Fruit fly (Drosophila melanogaster) whole organism, embryonic: Measurements from ENCODE around the gene CG7058.

Source experiments
- CG12299 ChIP-seq: fragments of 200-800 bp; sonication (Bioruptor generic); optimal IDR thresholded peaks from 2 replicates; lab custom pipeline; 2018; ENCODE audit warnings: missing biosample characterization, mild to moderate bottlenecking, missing genetic modification characterization
- CG1233 ChIP-seq: fragments of 200-800 bp; sonication (Bioruptor generic); optimal IDR thresholded peaks from 4 replicates; lab custom pipeline; 2018; ENCODE audit warnings: missing biosample characterization, mild to moderate bottlenecking, missing genetic modification characterization
- CG14441 ChIP-seq: fragments of 200-800 bp; sonication (Bioruptor generic); IDR thresholded peaks from 2 replicates; pipeline ENCODE4 v1.3.6; 2022; ENCODE audit warnings: missing biosample characterization, missing genetic modification characterization
- CG1529 ChIP-seq: fragments of 200-800 bp; sonication (Bioruptor generic); optimal IDR thresholded peaks from 3 replicates; lab custom pipeline; 2018; ENCODE audit warnings: missing biosample characterization, missing genetic modification characterization
- CG2116 ChIP-seq: fragments of 200-800 bp; sonication (Bioruptor generic); optimal IDR thresholded peaks from 3 replicates; lab custom pipeline; 2018; ENCODE audit warnings: missing biosample characterization, mild to moderate bottlenecking, missing genetic modification characterization
- CG3847 ChIP-seq: fragments of 200-800 bp; sonication (Bioruptor generic); IDR thresholded peaks from 2 replicates; pipeline ENCODE4 v1.3.6; 2022; ENCODE audit warnings: missing biosample characterization, missing genetic modification characterization
- CG4854 ChIP-seq: fragments of 200-800 bp; sonication (Bioruptor generic); optimal IDR thresholded peaks from 2 replicates; lab custom pipeline; 2016; ENCODE audit warnings: missing biosample characterization, missing genetic modification characterization, inconsistent platforms
- CG7372 ChIP-seq: fragments of 200-800 bp; sonication (Bioruptor generic); IDR thresholded peaks from 2 replicates; pipeline ENCODE4 v1.3.6; 2022; ENCODE audit warnings: missing biosample characterization, missing genetic modification characterization
- CG7745 ChIP-seq: fragments of 200-800 bp; sonication (Bioruptor generic); optimal IDR thresholded peaks from 2 replicates; lab custom pipeline; 2018; ENCODE audit warnings: missing biosample characterization, mild to moderate bottlenecking, missing genetic modification characterization, moderate library complexity
- CG9609 ChIP-seq: fragments of 200-800 bp; sonication (Bioruptor generic); optimal IDR thresholded peaks from 3 replicates; lab custom pipeline; 2016; ENCODE audit warnings: missing biosample characterization, missing genetic modification characterization
- CoRest ChIP-seq: fragments of 200-800 bp; sonication (Bioruptor generic); optimal IDR thresholded peaks from 3 replicates; lab custom pipeline; 2018; ENCODE audit warnings: missing biosample characterization, mild to moderate bottlenecking, missing genetic modification characterization, moderate library complexity
- Deaf1 ChIP-seq: fragments of 200-800 bp; optimal IDR thresholded peaks from 3 replicates; lab custom pipeline; 2019; ENCODE audit warnings: missing biosample characterization, mild to moderate bottlenecking, missing genetic modification characterization, moderate library complexity
- Dip2 ChIP-seq: fragments of 200-800 bp; sonication (Bioruptor generic); IDR thresholded peaks from 2 replicates; pipeline ENCODE4 v1.3.6; 2022; ENCODE audit warnings: missing biosample characterization, missing genetic modification characterization
- Dp ChIP-seq: fragments of 200-800 bp; sonication (Bioruptor generic); optimal IDR thresholded peaks from 2 replicates; lab custom pipeline; 2018; ENCODE audit warnings: missing biosample characterization, mild to moderate bottlenecking, missing genetic modification characterization, moderate library complexity
- H15 ChIP-seq: fragments of 200-800 bp; sonication (Bioruptor generic); IDR thresholded peaks from 3 replicates; pipeline ENCODE4 v1.3.6; 2022; ENCODE audit warnings: missing biosample characterization, missing genetic modification characterization
- HLHmδ ChIP-seq: fragments of 200-800 bp; sonication (Bioruptor generic); optimal IDR thresholded peaks from 2 replicates; lab custom pipeline; 2018; ENCODE audit warnings: missing biosample characterization, mild to moderate bottlenecking, missing genetic modification characterization, moderate library complexity
- Hey ChIP-seq: fragments of 200-800 bp; sonication (Bioruptor generic); optimal IDR thresholded peaks from 3 replicates; lab custom pipeline; 2018; ENCODE audit warnings: missing biosample characterization, mild to moderate bottlenecking, missing genetic modification characterization
- Hr51 ChIP-seq, 2 experiments: fragments of 200-800 bp; sonication (Bioruptor generic); optimal IDR thresholded peaks; 2 replicates in 1 of 2; 3 replicates in 1 of 2; lab custom pipeline; 2016 to 2018; ENCODE audit warnings: missing biosample characterization in 2 of 2, missing genetic modification characterization in 2 of 2, mild to moderate bottlenecking in 1 of 2, moderate library complexity in 1 of 2
- Kr ChIP-seq: fragments of 200-800 bp; sonication (Bioruptor generic); optimal IDR thresholded peaks from 2 replicates; lab custom pipeline; 2017; ENCODE audit warnings: missing biosample characterization, mild to moderate bottlenecking, missing genetic modification characterization
- MBD-R2 ChIP-seq: fragments of 200-800 bp; sonication (Bioruptor generic); IDR thresholded peaks from 2 replicates; pipeline ENCODE4 v1.3.6; 2022; ENCODE audit warnings: missing biosample characterization, missing genetic modification characterization
- Med ChIP-seq: fragments of 200-800 bp; sonication (Bioruptor generic); peaks from one replicate; lab custom pipeline; 2016; ENCODE audit warnings: missing biosample characterization, missing genetic modification characterization, mild to moderate bottlenecking, inconsistent platforms, moderate library complexity
- Nf-YB ChIP-seq: fragments of 200-800 bp; sonication (Bioruptor generic); optimal IDR thresholded peaks from 3 replicates; lab custom pipeline; 2019; ENCODE audit warnings: missing biosample characterization, mild to moderate bottlenecking, missing genetic modification characterization, moderate library complexity
- Six4 ChIP-seq: fragments of 200-800 bp; sonication (Bioruptor generic); optimal IDR thresholded peaks from 2 replicates; lab custom pipeline; 2016; ENCODE audit warnings: missing biosample characterization, missing genetic modification characterization
- Sry-δ ChIP-seq: fragments of 200-800 bp; sonication (Bioruptor generic); optimal IDR thresholded peaks from 2 replicates; lab custom pipeline; 2016; ENCODE audit warnings: missing biosample characterization, missing genetic modification characterization
- az2 ChIP-seq: fragments of 200-800 bp; sonication (Bioruptor generic); optimal IDR thresholded peaks from 3 replicates; lab custom pipeline; 2016; ENCODE audit warnings: missing biosample characterization, missing genetic modification characterization
- dysf ChIP-seq: fragments of 200-800 bp; sonication (Bioruptor generic); IDR thresholded peaks from 3 replicates; pipeline ENCODE4 v1.3.6; 2022; ENCODE audit warnings: missing biosample characterization, missing genetic modification characterization
- ewg ChIP-seq: fragments of 200-800 bp; sonication (Bioruptor generic); optimal IDR thresholded peaks from 3 replicates; lab custom pipeline; 2017; ENCODE audit warnings: mild to moderate bottlenecking, missing biosample characterization, missing genetic modification reagents, missing genetic modification characterization
- fu2 ChIP-seq: fragments of 200-800 bp; sonication (Bioruptor generic); optimal IDR thresholded peaks from 2 replicates; lab custom pipeline; 2016; ENCODE audit warnings: missing biosample characterization, missing genetic modification characterization
- gcm ChIP-seq: fragments of 200-800 bp; sonication (Bioruptor generic); optimal IDR thresholded peaks from 2 replicates; lab custom pipeline; 2019; ENCODE audit warnings: missing biosample characterization, mild to moderate bottlenecking, missing genetic modification characterization, moderate library complexity
- jumu ChIP-seq: fragments of 200-800 bp; sonication (Bioruptor generic); optimal IDR thresholded peaks from 3 replicates; lab custom pipeline; 2016; ENCODE audit warnings: missing biosample characterization, missing genetic modification characterization
- maf-S ChIP-seq: fragments of 200-800 bp; sonication (Bioruptor generic); optimal IDR thresholded peaks from 2 replicates; lab custom pipeline; 2016; ENCODE audit warnings: missing biosample characterization, missing genetic modification characterization
- mirr ChIP-seq: fragments of 200-800 bp; sonication (Bioruptor generic); optimal IDR thresholded peaks from 3 replicates; lab custom pipeline; 2018; ENCODE audit warnings: missing biosample characterization, mild to moderate bottlenecking, missing genetic modification characterization
- onecut ChIP-seq: fragments of 200-800 bp; sonication (Bioruptor generic); IDR thresholded peaks from 2 replicates; pipeline ENCODE4 v1.3.6; 2022; ENCODE audit warnings: missing biosample characterization, missing genetic modification characterization
- pum ChIP-seq: fragments of 200-800 bp; sonication (Bioruptor generic); optimal IDR thresholded peaks from 2 replicates; lab custom pipeline; 2016; ENCODE audit warnings: missing biosample characterization, missing genetic modification characterization
- repo ChIP-seq: fragments of 200-800 bp; sonication (Bioruptor generic); optimal IDR thresholded peaks from 2 replicates; lab custom pipeline; 2016; ENCODE audit warnings: missing biosample characterization, missing genetic modification characterization
- shn ChIP-seq: fragments of 200-800 bp; sonication (Bioruptor generic); optimal IDR thresholded peaks from 3 replicates; lab custom pipeline; 2016; ENCODE audit warnings: missing biosample characterization, missing genetic modification characterization
- sob ChIP-seq: fragments of 200-800 bp; sonication (Bioruptor generic); IDR thresholded peaks from 2 replicates; pipeline ENCODE4 v1.3.6; 2022; ENCODE audit warnings: missing biosample characterization, missing genetic modification characterization
- tap ChIP-seq: fragments of 200-800 bp; optimal IDR thresholded peaks from 3 replicates; lab custom pipeline; 2019; ENCODE audit warnings: missing biosample characterization, mild to moderate bottlenecking, missing genetic modification characterization, moderate library complexity
- trem ChIP-seq: fragments of 200-800 bp; optimal IDR thresholded peaks from 3 replicates; lab custom pipeline; 2019; ENCODE audit warnings: missing biosample characterization, mild to moderate bottlenecking, missing genetic modification characterization, moderate library complexity
- z ChIP-seq: fragments of 200-800 bp; sonication (Bioruptor generic); IDR thresholded peaks from 3 replicates; pipeline ENCODE4 v1.3.6; 2022; ENCODE audit warnings: missing biosample characterization, missing genetic modification characterization

The CG7058 gene

DNA sequence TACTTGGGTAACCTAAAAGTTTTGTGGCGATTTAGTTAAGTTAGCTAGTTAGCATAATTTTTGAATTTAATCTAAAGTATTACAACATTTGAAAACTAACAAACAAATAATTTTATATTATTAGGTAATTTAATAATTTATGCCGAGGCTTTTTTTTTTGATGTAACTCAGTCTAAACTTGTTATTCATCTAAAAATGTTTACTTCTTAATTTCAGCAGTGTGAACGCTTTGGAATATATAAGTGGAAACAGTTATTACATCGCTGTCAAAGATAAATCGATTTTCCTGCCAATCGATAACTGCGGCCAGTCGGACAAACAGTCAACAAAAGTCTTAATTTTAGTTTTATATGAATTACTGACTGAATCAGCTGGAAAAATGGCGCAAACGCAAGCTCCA is 51.4 kb downstream of the CG7058 start, which contains the start of gene Usp39 (continued):
- TF ChIP-seq CG9609 (GFP tag; lab: Kevin White, UChicago): no peak
- TF ChIP-seq CoRest (tag; lab: Kevin White, UChicago): peak; percentile 46
- peak; percentile 47 for TF ChIP-seq Sry-δ
- TF ChIP-seq Six4 (GFP tag; lab: Kevin White, UChicago): no peak
- TF ChIP-seq sob (GFP tag; lab: Robert Waterston, UW): peak; percentile 28; the same call in 1 of the 2 replicates
- no peak for TF ChIP-seq maf-S (GFP tag; lab: Kevin White, UChicago)
- TF ChIP-seq Kr (GFP tag; lab: Kevin White, UChicago): no peak
- TF ChIP-seq CG4854: no peak
- no peak for TF ChIP-seq Nf-YB (GFP tag; lab: Kevin White, UChicago)
- no peak for TF ChIP-seq CG7372
- no peak for TF ChIP-seq shn (GFP tag; lab: Kevin White, UChicago)
- no peak for TF ChIP-seq gcm (GFP tag; lab: Kevin White, UChicago)
- TF ChIP-seq jumu (GFP tag; lab: Kevin White, UChicago): no peak
- peak; percentile 13 for TF ChIP-seq trem (tag; lab: Kevin White, UChicago)
- no peak for TF ChIP-seq repo (GFP tag; lab: Kevin White, UChicago)
- TF ChIP-seq Dip2 (GFP tag; lab: Robert Waterston, UW): no peak
- peak; percentile 5 for TF ChIP-seq Dp (GFP tag; lab: Kevin White, UChicago)
- TF ChIP-seq H15: no peak
- TF ChIP-seq fu2 (GFP tag; lab: Kevin White, UChicago): no peak
- TF ChIP-seq z (GFP tag; lab: Robert Waterston, UW): no peak
- TF ChIP-seq, all 482 proteins: peak for 92

DNA sequence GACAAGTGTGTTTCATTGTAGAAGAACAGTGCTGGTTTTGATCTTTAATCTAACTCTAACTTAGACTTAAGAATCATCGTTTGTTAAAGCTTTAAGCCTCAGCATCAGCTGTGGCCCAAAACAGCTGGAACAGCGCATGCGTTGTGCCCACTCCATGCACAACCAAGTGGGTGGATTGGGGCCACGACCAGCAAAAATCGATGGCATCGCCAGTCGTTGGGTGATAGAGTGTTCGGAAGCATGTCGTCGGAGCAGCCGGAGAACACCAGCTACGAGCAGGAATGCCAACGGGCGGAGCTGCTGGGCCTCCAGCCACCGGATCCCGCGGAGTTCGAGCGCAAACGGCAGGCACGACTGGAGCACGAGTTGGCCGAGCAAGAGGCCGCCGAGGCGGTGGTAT is 53.6 kb downstream of the CG7058 start, which contains the start of gene CG32544:
CG32544 (plus strand) TSS at position 211 of the 400 bp plus-strand sequence.
- TF ChIP-seq Hr51 (GFP tag; optimal IDR thresholded peaks at IDR 0.05; lab: Kevin White, UChicago) (peak in 1 of 2 experiments; percentile 22), CG2116 (GFP tag; lab: Kevin White, UChicago) (no peak), MBD-R2 (GFP tag; lab: Robert Waterston, UW) (0 out of 2 replicates have a peak, but pooled peaks have one; percentile 17), CG7745 (no peak), onecut (GFP tag; lab: Robert Waterston, UW) (peak; percentile 95), Med (GFP tag; lab: Kevin White, UChicago) (peak; percentile 9), HLHmδ (no peak), dysf (GFP tag; lab: Robert Waterston, UW) (no peak), CG1233 (GFP tag; lab: Kevin White, UChicago) (no peak), az2 (no peak), CG1529 (GFP tag; lab: Kevin White, UChicago) (no peak), Hey (tag; lab: Kevin White, UChicago) (no peak), Deaf1 (tag; lab: Kevin White, UChicago) (peak; percentile 74), pum (GFP tag; lab: Kevin White, UChicago) (no peak), CG3847 (GFP tag; lab: Robert Waterston, UW) (no peak), ewg (GFP tag; lab: Kevin White, UChicago) (peak; percentile 82), CG14441 (GFP tag; lab: Robert Waterston, UW) (no peak), CG12299 (tag; lab: Kevin White, UChicago) (no peak), mirr (GFP tag; lab: Kevin White, UChicago) (no peak), tap (tag; lab: Kevin White, UChicago) (no peak)
